Fruit fly (Drosophila melanogaster): ENCODE measurements around the gene jvl.

Gene jvl

DNA sequence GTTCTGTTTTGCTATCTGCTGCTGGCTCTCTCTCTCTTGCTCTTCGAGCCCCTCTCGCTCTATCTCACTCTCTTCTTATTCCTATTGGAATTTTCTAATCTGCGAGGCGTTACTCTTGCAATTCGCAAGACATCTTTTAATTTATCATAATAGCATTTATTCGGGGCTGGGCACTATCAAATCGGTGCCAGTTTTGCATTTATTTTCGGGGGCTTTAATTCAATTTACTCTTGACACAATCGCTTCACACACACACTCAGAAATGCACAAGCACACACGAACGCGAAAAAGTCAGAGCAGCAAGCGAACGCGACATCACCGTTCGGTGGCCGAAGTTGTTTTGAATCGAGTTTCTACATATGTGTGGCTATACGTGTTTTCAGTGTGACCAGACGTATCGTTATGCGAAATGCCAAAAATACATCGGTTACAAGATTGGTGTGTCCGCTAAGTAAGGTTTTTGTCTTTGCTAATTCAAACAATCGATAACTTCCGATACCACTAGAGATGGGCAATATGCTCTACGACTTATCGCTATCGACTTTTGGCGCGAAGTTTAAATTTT lies 44.4 kb upstream of the jvl start, which contains the start of gene Meltrin (continued):
- TF ChIP-seq Sox15 (GFP tag; optimal IDR thresholded peaks at IDR 0.05) (no peak), CG6163 (GFP tag; IDR thresholded peaks at IDR 0.05) (no peak), CG3032 (tag; optimal IDR thresholded peaks at IDR 0.05) (peak; percentile 36), pdm3 (GFP tag; optimal IDR thresholded peaks at IDR 0.05) (no peak), salr (GFP tag; optimal IDR thresholded peaks at IDR 0.05) (no peak), CG9139 (GFP tag; optimal IDR thresholded peaks at IDR 0.05) (no peak), CG10669 (GFP tag; optimal IDR thresholded peaks at IDR 0.05) (no peak), eg (GFP tag; IDR thresholded peaks at IDR 0.05) (no peak), Ets96B (tag; optimal IDR thresholded peaks at IDR 0.05) (no peak), vri (GFP tag; optimal IDR thresholded peaks at IDR 0.05) (peak; percentile 75), CG16779 (tag; optimal IDR thresholded peaks at IDR 0.05) (peak; percentile 34), topi (GFP tag; optimal IDR thresholded peaks at IDR 0.05) (peak; percentile 35), CG6276 (GFP tag; optimal IDR thresholded peaks at IDR 0.05) (peak; percentile 18)

DNA sequence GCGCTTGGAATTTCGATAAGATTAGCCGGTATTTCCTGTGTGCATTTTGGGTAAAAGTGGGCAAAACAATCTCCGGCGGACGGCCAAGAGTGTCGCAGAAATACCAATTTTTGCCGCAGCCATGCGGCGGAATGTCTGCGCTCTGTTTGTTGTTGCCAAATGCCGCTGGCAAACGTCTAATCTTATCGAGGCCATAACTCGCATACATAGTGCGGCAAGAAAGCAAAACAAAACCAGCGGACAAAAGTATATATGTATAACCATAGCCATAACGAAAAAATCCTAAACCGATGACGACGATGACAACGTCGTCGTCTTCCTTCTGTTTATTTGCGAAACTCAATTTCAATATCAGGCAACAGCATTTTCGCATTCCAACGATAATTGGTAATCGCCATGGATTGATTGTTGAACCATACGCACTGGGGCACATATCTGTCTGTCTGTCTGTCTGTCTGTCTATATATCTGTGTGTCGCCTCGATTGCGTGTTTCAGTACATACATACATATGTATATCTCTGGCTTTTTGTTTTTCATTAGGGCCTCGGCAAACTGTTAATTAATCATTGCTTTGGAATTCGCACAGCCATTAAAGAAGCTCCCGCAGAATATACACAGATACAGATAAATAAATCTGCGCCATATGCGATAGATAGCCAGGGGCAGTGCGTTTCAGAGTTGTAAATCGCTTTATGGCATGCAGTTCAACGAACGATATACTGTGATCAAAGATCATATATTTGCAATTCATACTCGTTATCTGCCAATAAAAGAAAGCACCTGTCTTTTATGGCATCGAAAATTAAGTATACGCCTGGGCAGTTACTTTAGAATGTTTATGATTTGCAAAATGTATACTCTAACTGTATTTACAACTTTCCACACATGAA lies 37.8 kb upstream of the jvl start:
- TF ChIP-seq CG10669 (GFP tag; optimal IDR thresholded peaks at IDR 0.05) (no peak), fkh (GFP tag; optimal IDR thresholded peaks at IDR 0.05) (peak; percentile 23), CG6276 (GFP tag; optimal IDR thresholded peaks at IDR 0.05) (no peak), OdsH (GFP tag; optimal IDR thresholded peaks at IDR 0.05) (no peak), CG6163 (GFP tag; IDR thresholded peaks at IDR 0.05) (no peak), Eip78C (GFP tag) (peak; percentile 54), fd59A (GFP tag; optimal IDR thresholded peaks at IDR 0.05) (no peak), Eip75B (GFP tag; optimal IDR thresholded peaks at IDR 0.05) (no peak), cyc (GFP tag; optimal IDR thresholded peaks at IDR 0.05) (no peak), svp (GFP tag) (peak; percentile 66), vri (GFP tag; optimal IDR thresholded peaks at IDR 0.05) (peak; percentile 49), CG32006 (GFP tag; optimal IDR thresholded peaks at IDR 0.05) (no peak), CG3032 (tag; optimal IDR thresholded peaks at IDR 0.05) (no peak), net (GFP tag; optimal IDR thresholded peaks at IDR 0.05) (no peak)

DNA sequence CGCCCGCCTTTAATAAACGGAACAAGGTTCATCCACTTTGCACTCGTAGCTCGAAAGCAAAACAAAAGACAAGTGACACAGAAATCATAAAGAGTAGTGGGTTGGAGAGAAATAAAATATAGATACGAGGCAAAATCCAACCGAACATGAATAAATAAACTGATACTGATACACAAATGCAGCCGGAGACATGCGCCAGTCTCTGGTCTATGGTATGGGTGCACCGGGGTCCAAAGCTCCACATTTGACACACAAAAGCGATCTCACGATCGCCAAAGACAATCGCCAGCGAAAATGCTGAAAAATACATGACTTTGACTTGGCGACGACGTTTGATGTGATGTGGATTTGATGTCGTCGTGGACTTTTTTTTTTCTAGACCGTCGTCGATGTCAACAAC lies 36.1 kb upstream of the jvl start:
- TF ChIP-seq salr (GFP tag; optimal IDR thresholded peaks at IDR 0.05) = no peak
- TF ChIP-seq CG11762 (GFP tag; optimal IDR thresholded peaks at IDR 0.05; ENCODE audit: insufficient read depth) = no peak
- peak; percentile 37 for TF ChIP-seq CG6808 (GFP tag; optimal IDR thresholded peaks at IDR 0.05)
- TF ChIP-seq ss (GFP tag; optimal IDR thresholded peaks at IDR 0.05) = peak; percentile 14 to 23
- TF ChIP-seq svp (GFP tag) = no peak
- TF ChIP-seq eg (GFP tag; IDR thresholded peaks at IDR 0.05) = peak; percentile 32; the same call in 1 of the 3 replicates
- peak; percentile 42 for TF ChIP-seq CG6276 (GFP tag; optimal IDR thresholded peaks at IDR 0.05)
- no peak for TF ChIP-seq CG6854 (GFP tag; optimal IDR thresholded peaks at IDR 0.05)
- TF ChIP-seq CG8632 (GFP tag; optimal IDR thresholded peaks at IDR 0.05) = no peak
- no peak for TF ChIP-seq CG3032 (tag; optimal IDR thresholded peaks at IDR 0.05)
- no peak for TF ChIP-seq net (GFP tag; optimal IDR thresholded peaks at IDR 0.05)
- no peak for TF ChIP-seq Eip75B (GFP tag; optimal IDR thresholded peaks at IDR 0.05)
- TF ChIP-seq CG32006 (GFP tag; optimal IDR thresholded peaks at IDR 0.05) = no peak

DNA sequence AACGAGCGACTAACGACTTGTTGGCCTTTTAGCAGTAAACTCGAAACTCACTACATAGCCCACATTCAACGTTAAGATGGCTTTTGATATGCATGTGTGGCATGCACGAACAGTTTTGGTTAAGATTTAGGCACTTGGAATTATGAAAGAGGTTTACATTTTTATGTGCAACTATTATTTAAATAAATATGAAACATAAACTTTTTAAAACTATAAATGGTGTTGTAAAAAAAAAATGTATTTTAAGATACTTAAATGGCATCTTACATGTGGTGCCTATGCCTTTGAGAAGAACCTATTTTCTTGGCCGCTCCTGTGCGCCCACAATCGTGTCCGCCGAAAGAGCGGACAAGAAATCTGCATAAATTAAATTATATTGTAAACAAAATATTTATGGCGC lies 35.0 kb upstream of the jvl start:
- no peak for TF ChIP-seq Met (GFP tag; optimal IDR thresholded peaks at IDR 0.05)
- no peak for TF ChIP-seq CG6276 (GFP tag; optimal IDR thresholded peaks at IDR 0.05)
- TF ChIP-seq CG15336 (GFP tag; IDR thresholded peaks at IDR 0.05) = peak; percentile 48; the same call in 1 of the 2 replicates
- TF ChIP-seq CG6163 (GFP tag; IDR thresholded peaks at IDR 0.05) = peak; percentile 10; the same call in 1 of the 3 replicates
- peak; percentile 61 for TF ChIP-seq Eip78C (GFP tag)
- peak; percentile 7; the same call in 2 of the 3 replicates for TF ChIP-seq eg (GFP tag; IDR thresholded peaks at IDR 0.05)

DNA sequence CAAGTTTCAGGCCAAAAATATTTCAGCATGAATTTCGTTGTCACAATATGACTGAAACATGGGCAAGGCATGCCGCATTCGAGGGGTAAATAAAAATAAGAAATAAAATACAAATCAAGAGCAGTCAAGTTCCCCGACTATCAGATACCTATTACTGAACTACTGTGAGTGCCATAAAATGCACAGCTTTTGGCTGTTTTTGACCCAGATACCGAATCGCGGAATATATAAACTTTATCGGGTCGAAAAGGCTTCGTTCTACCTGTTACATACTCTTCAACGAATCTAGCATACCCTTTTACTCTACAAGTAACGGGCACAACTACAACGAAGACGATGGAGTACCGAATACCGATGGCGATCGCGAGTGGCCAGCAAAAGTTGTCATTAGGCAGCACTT lies 34.5 kb upstream of the jvl start:
- peak; percentile 72 for TF ChIP-seq CG34406 (GFP tag; optimal IDR thresholded peaks at IDR 0.05)
- TF ChIP-seq CG32006 (GFP tag; optimal IDR thresholded peaks at IDR 0.05) = peak; percentile 55
- no peak for TF ChIP-seq CG6854 (GFP tag; optimal IDR thresholded peaks at IDR 0.05)
- peak; percentile 49 for TF ChIP-seq Sox102F (GFP tag; optimal IDR thresholded peaks at IDR 0.05)
- peak; percentile 71 for TF ChIP-seq acj6 (GFP tag; optimal IDR thresholded peaks at IDR 0.05)
- peak; percentile 82 for TF ChIP-seq CG15336 (GFP tag; IDR thresholded peaks at IDR 0.05)
- peak; percentile 62 for TF ChIP-seq Eip75B (GFP tag; optimal IDR thresholded peaks at IDR 0.05)
- TF ChIP-seq CG3032 (tag; optimal IDR thresholded peaks at IDR 0.05) = peak; percentile 10
- peak; percentile 75 for TF ChIP-seq esn (GFP tag; optimal IDR thresholded peaks at IDR 0.05)
- peak; percentile 71 for TF ChIP-seq OdsH (GFP tag; optimal IDR thresholded peaks at IDR 0.05)
- peak; percentile 53; the same call in 1 of the 2 replicates for TF ChIP-seq Gug (GFP tag; IDR thresholded peaks at IDR 0.05)
- peak in 1 of 2 experiments; percentile 28 for TF ChIP-seq salr (GFP tag; optimal IDR thresholded peaks at IDR 0.05)
- peak; percentile 2 to 25 for TF ChIP-seq ss (GFP tag; optimal IDR thresholded peaks at IDR 0.05)
- no peak for TF ChIP-seq CG1621 (tag; optimal IDR thresholded peaks at IDR 0.05)
- peak; percentile 56 for TF ChIP-seq CG11294 (GFP tag; IDR thresholded peaks at IDR 0.05)
- peak; percentile 70 for TF ChIP-seq CG7368 (GFP tag; optimal IDR thresholded peaks at IDR 0.05)
- peak; percentile 23 for TF ChIP-seq CG10669 (GFP tag; optimal IDR thresholded peaks at IDR 0.05)
- peak; percentile 40 for TF ChIP-seq Blimp-1 (GFP tag; optimal IDR thresholded peaks at IDR 0.05)
- TF ChIP-seq fkh (GFP tag; optimal IDR thresholded peaks at IDR 0.05) = no peak

Measured in whole organism, prepupa.